Worm (Caenorhabditis elegans): ENCODE measurements around the gene ekl-5.
A peak's percentile ranks its signal among the peaks of the same experiment; 100 is the strongest.

ekl-5 gene

DNA sequence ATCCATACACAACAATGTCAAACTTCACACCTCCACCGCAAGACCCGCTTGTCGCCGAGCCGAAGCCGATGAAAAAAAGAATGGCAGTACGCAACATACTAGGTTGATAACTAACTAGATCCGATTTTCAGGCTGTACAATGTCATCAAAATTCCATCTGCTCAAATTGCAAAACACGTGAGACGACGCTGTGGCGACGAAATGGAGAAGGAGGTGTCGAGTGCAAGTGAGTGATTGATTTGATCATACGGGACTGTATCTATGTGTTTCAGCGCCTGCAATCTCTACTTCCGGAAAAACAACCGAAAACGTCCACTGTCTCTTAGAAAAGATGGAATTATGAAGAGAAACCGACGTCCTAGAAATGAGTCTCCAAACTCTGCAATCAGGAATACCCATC is 23.3 kb upstream of the ekl-5 start:
- TF ChIP-seq nhr-232 (tag; optimal IDR thresholded peaks at IDR 0.05) (no peak), ceh-2 (tag; optimal IDR thresholded peaks at IDR 0.05) (no peak), ama-1 (optimal IDR thresholded peaks at IDR 0.05) (no peak), ceh-22 (tag; optimal IDR thresholded peaks at IDR 0.05) (no peak), unc-42 (tag; optimal IDR thresholded peaks at IDR 0.05) (no peak)

DNA sequence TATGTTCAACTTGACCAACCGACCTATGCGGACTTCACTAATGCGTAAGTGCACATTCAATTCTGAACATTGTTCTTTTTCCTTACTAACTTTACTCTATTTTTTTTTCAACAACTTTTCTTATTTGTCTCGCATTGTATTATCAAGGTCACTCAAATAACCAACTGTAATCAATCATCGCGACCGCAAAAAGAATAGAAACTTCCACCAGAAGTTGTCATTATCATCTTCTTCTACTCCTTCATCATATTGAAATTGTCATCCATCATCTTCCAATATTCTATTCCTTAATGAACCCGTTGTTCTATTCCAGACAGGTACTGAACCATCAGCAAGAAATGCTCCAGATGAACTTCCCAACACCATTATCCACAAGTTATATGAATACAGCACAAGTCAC is 22.4 kb upstream of the ekl-5 start:
- TF ChIP-seq pax-1 (tag; optimal IDR thresholded peaks at IDR 0.05): no peak
- no peak for TF ChIP-seq madf-2 (tag; optimal IDR thresholded peaks at IDR 0.05)
- no peak for TF ChIP-seq pag-3 (tag; optimal IDR thresholded peaks at IDR 0.05; ENCODE audit: borderline replicate concordance)
- no peak for TF ChIP-seq hlh-8 (tag; optimal IDR thresholded peaks at IDR 0.05)
- no peak for TF ChIP-seq pros-1 (tag; optimal IDR thresholded peaks at IDR 0.05)
- no peak for TF ChIP-seq nhr-11 (tag; optimal IDR thresholded peaks at IDR 0.05)
- TF ChIP-seq Y22D7AL.16 (tag; optimal IDR thresholded peaks at IDR 0.05): no peak
- TF ChIP-seq ceh-22 (tag; optimal IDR thresholded peaks at IDR 0.05): no peak
- TF ChIP-seq ceh-14 (tag; optimal IDR thresholded peaks at IDR 0.05): no peak
- no peak for TF ChIP-seq K09A11.1 (tag; optimal IDR thresholded peaks at IDR 0.05; ENCODE audit: insufficient read depth)
- no peak for TF ChIP-seq pqm-1 (tag; optimal IDR thresholded peaks at IDR 0.05)
- no peak for TF ChIP-seq ref-2 (tag; optimal IDR thresholded peaks at IDR 0.05)
- TF ChIP-seq ceh-48 (tag; optimal IDR thresholded peaks at IDR 0.05): no peak
- no peak for TF ChIP-seq ceh-18 (tag; optimal IDR thresholded peaks at IDR 0.05)
- no peak for TF ChIP-seq che-1 (tag; optimal IDR thresholded peaks at IDR 0.05)

DNA sequence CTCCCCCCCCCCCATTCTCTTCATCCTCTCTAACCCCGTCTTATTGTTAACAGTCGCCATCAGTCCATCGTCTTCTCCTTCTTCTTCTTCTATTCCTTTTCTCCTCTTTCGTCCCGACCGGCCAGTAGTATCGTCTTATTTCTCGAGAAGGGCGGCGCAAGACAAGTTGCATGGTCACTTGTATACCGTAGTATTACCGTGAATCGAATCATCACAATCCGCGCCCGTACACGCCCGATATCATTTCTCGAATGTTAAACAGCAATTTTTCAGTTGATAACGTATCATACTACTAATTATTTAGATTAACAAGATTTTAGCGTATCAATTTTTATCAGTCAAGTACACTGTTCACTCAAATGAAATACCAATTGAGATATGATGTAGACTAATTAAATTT is 20.9 kb upstream of the ekl-5 start:
- TF ChIP-seq ttx-3 (tag; optimal IDR thresholded peaks at IDR 0.05) (no peak), hlh-15 (tag; optimal IDR thresholded peaks at IDR 0.05) (no peak), sdc-2 (tag; optimal IDR thresholded peaks at IDR 0.05) (no peak), nhr-11 (tag; optimal IDR thresholded peaks at IDR 0.05) (no peak), nfya-1 (tag; optimal IDR thresholded peaks at IDR 0.05) (peak; percentile 8)

DNA sequence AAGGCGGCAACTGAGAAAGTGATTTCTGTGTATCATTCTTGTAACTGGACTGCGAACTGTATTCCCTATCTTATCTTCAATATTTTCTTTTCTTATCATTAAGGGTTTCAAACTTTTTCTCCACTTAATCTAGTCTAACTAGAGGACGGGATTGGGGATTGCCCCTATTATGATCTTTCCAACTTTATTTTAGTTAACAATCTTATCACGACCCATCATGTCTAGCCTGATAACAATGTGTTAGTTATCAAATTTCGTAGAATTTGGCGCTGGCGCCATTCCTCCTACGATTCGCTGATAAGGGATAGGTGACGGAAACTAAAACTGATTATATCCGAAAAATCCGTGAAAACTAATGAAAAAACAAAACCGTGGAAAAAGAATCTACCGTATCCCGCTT is 20.4 kb upstream of the ekl-5 start:
- TF ChIP-seq hlh-8 (tag; optimal IDR thresholded peaks at IDR 0.05) (no peak), pqm-1 (tag; optimal IDR thresholded peaks at IDR 0.05) (no peak), elt-2 (tag; optimal IDR thresholded peaks at IDR 0.05) (peak; percentile 71)

DNA sequence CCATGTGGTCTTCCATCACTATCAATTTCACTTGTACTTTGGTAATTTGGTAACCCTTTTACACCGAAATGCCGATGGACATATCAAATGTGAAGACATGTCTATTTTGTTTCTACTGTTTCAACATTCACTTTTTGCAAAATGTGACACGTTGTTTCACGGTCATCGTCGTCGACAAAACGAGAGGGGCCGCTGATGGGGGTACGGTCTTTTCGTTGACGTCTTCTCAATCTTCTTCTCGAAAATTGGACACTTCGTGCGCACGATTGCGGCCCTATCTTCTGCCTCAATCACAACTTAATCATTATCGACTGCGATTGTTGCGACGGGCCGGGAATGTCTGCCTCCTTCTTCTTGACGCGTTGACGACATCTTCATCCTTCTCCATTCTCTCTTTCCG is 19.7 kb upstream of the ekl-5 start:
- TF ChIP-seq hlh-13 (GFP tag; optimal IDR thresholded peaks at IDR 0.05): no peak
- no peak for TF ChIP-seq rnt-1 (tag; optimal IDR thresholded peaks at IDR 0.05)
- TF ChIP-seq pha-4 (tag; optimal IDR thresholded peaks at IDR 0.05): no peak
- no peak for TF ChIP-seq syd-9 (tag; optimal IDR thresholded peaks at IDR 0.05)
- no peak for TF ChIP-seq Y22D7AL.16 (tag; optimal IDR thresholded peaks at IDR 0.05)
- TF ChIP-seq fax-1 (tag; optimal IDR thresholded peaks at IDR 0.05): no peak
- TF ChIP-seq npax-4 (tag; optimal IDR thresholded peaks at IDR 0.05): no peak
- no peak for TF ChIP-seq fkh-6 (tag; optimal IDR thresholded peaks at IDR 0.05)
- TF ChIP-seq ceh-22 (tag; optimal IDR thresholded peaks at IDR 0.05): no peak
- no peak for TF ChIP-seq hlh-30 (tag; optimal IDR thresholded peaks at IDR 0.05; ENCODE audit: insufficient read depth)
- TF ChIP-seq ztf-16 (tag; optimal IDR thresholded peaks at IDR 0.05): no peak
- TF ChIP-seq tbx-7 (tag; optimal IDR thresholded peaks at IDR 0.05): no peak
- no peak for TF ChIP-seq mec-3 (tag; optimal IDR thresholded peaks at IDR 0.05; ENCODE audit: borderline replicate concordance)
- no peak for TF ChIP-seq dve-1 (tag; optimal IDR thresholded peaks at IDR 0.05)
- TF ChIP-seq K02D7.2 (tag; optimal IDR thresholded peaks at IDR 0.05): no peak
- no peak for TF ChIP-seq unc-55 (GFP tag; optimal IDR thresholded peaks at IDR 0.05)
- no peak for TF ChIP-seq F13H6.1 (tag; optimal IDR thresholded peaks at IDR 0.05)
- TF ChIP-seq che-1 (tag; optimal IDR thresholded peaks at IDR 0.05): no peak
- TF ChIP-seq nfya-1 (tag; optimal IDR thresholded peaks at IDR 0.05): no peak
- TF ChIP-seq hlh-6 (tag; optimal IDR thresholded peaks at IDR 0.05): no peak

All from whole organism, late embryonic.